Worm (Caenorhabditis elegans) whole organism, L2 larva: ENCODE measurements around the gene taf-9.

Experiments
- C34F6.9 ChIP-seq: fragments of 150-350 bp; optimal IDR thresholded peaks from 2 replicates; lab custom pipeline; 2014; ENCODE audit warnings: missing biosample characterization, missing genetic modification characterization
- R02D3.7 ChIP-seq: fragments of 150-350 bp; optimal IDR thresholded peaks from 2 replicates; lab custom pipeline; 2014; ENCODE audit warnings: missing biosample characterization, missing genetic modification characterization
- aly-2 ChIP-seq: fragments of 150-350 bp; optimal IDR thresholded peaks from 2 replicates; lab custom pipeline; 2014; ENCODE audit warnings: missing biosample characterization, missing genetic modification characterization
- nhr-23 ChIP-seq: fragments of 150-350 bp; optimal IDR thresholded peaks from 2 replicates; lab custom pipeline; 2014; ENCODE audit warnings: missing biosample characterization, missing genetic modification reagents, missing genetic modification characterization
- nhr-77 ChIP-seq: fragments of 150-350 bp; optimal IDR thresholded peaks from 2 replicates; lab custom pipeline; 2014; ENCODE audit warnings: missing biosample characterization, missing genetic modification characterization
- unc-62 ChIP-seq: fragments of 150-350 bp; optimal IDR thresholded peaks from 2 replicates; lab custom pipeline; 2014; ENCODE audit warnings: missing biosample characterization, missing genetic modification reagents, missing genetic modification characterization

DNA sequence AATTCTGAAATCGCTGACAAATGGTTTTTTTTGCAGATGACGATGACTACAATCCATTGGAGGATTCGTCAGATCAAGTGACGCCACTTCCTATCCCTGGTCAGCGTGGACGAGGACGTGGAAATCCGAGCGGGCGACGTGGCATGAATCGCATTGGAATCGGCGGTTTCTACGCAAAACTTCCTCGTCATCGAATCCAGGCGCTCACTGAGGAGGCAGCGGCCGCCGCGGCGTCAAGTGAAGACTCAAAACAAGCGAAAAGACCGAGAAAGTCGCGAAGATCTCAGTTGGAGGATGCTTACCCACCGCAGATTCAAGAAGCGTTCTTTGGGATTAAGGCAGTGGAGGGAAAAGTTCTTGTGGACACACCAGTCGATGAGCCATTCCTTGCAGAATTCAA is 24.5 kb downstream of the taf-9 start:
- TF ChIP-seq C34F6.9 (no peak), unc-62 (GFP tag; lab: Kevin White, UChicago) (no peak), nhr-23 (tag; lab: Kevin White, UChicago) (no peak), aly-2 (tag; lab: Kevin White, UChicago) (no peak), R02D3.7 (tag; lab: Kevin White, UChicago) (no peak), nhr-77 (tag; lab: Kevin White, UChicago) (no peak)
